Worm (Caenorhabditis elegans) whole organism, early embryonic: Measurements from ENCODE around the gene ZK154.5.

Experiments used
- B0310.2 ChIP-seq: sonication (generic microtip); optimal IDR thresholded peaks from 2 replicates; lab custom pipeline; 2016; ENCODE audit warnings: mild to moderate bottlenecking, missing genetic modification characterization, missing compliant biosample characterization
- F13C5.2 ChIP-seq: sonication (generic microtip); optimal IDR thresholded peaks from 2 replicates; lab custom pipeline; 2017; ENCODE audit warnings: mild to moderate bottlenecking, missing genetic modification characterization, inconsistent platforms, missing compliant biosample characterization
- aly-1 ChIP-seq: sonication (generic microtip); optimal IDR thresholded peaks from 2 replicates; lab custom pipeline; 2016; ENCODE audit warnings: missing genetic modification characterization, missing compliant biosample characterization
- ama-1 ChIP-seq: fragments of 150-350 bp; optimal IDR thresholded peaks from 2 replicates; lab custom pipeline; 2014
- ceh-13 ChIP-seq: fragments of 200-800 bp; sonication (Bioruptor generic); optimal IDR thresholded peaks from 2 replicates; lab custom pipeline; 2018; ENCODE audit warnings: mild to moderate bottlenecking, missing genetic modification characterization, missing compliant biosample characterization
- ceh-36 ChIP-seq: sonication (generic microtip); optimal IDR thresholded peaks from 2 replicates; lab custom pipeline; 2016; ENCODE audit warnings: missing genetic modification characterization, inconsistent platforms, missing compliant biosample characterization
- ets-7 ChIP-seq: sonication (generic microtip); optimal IDR thresholded peaks from 2 replicates; lab custom pipeline; 2016; ENCODE audit warnings: missing genotype, missing genetic modification characterization, missing compliant biosample characterization
- flt-1 ChIP-seq: fragments of 200-800 bp; sonication (Bioruptor generic); IDR thresholded peaks from 2 replicates; pipeline ENCODE4 v1.3.6; 2022; ENCODE audit warnings: missing genetic modification characterization, missing compliant biosample characterization
- hmbx-1 ChIP-seq: sonication (generic microtip); optimal IDR thresholded peaks from 2 replicates; lab custom pipeline; 2016; ENCODE audit warnings: mild to moderate bottlenecking, missing genetic modification characterization, missing compliant biosample characterization
- hmg-4 ChIP-seq: fragments of 200-800 bp; sonication (Bioruptor generic); optimal IDR thresholded peaks from 2 replicates; lab custom pipeline; 2018; ENCODE audit warnings: mild to moderate bottlenecking, missing genetic modification characterization, missing compliant biosample characterization
- hnd-1 ChIP-seq: sonication (generic microtip); optimal IDR thresholded peaks from 2 replicates; lab custom pipeline; 2016; ENCODE audit warnings: missing genetic modification characterization, missing compliant biosample characterization
- pes-1 ChIP-seq: fragments of 200-800 bp; sonication (Bioruptor generic); IDR thresholded peaks from 2 replicates; pipeline ENCODE4 v1.3.6; 2022; ENCODE audit warnings: missing genetic modification reagents, missing genetic modification characterization, missing compliant biosample characterization
- scrt-1 ChIP-seq: fragments of 200-800 bp; sonication (Bioruptor generic); IDR thresholded peaks from 2 replicates; pipeline ENCODE4 v1.3.6; 2022; ENCODE audit warnings: missing genetic modification characterization, missing compliant biosample characterization
- sea-1 ChIP-seq: fragments of 200-800 bp; sonication (Bioruptor generic); conservative IDR thresholded peaks from 2 replicates; pipeline ENCODE4 v1.3.6; 2022; ENCODE audit warnings: missing genetic modification characterization, missing compliant biosample characterization
- tbx-11 ChIP-seq: fragments of 200-800 bp; sonication (Bioruptor generic); IDR thresholded peaks from 2 replicates; pipeline ENCODE4 v1.3.6; 2022; ENCODE audit warnings: missing genetic modification characterization, missing compliant biosample characterization
- tbx-37 ChIP-seq: fragments of 200-800 bp; sonication (Bioruptor generic); conservative IDR thresholded peaks from 2 replicates; pipeline ENCODE4 v1.3.6; 2022; ENCODE audit warnings: missing genetic modification reagents, missing genetic modification characterization, missing compliant biosample characterization
- tra-4 ChIP-seq: sonication (generic microtip); optimal IDR thresholded peaks from 2 replicates; lab custom pipeline; 2017; ENCODE audit warnings: missing genetic modification characterization, missing compliant biosample characterization

ZK154.5 gene

ce11 chrX:7816434-7816974 is 28.8 kb upstream of the ZK154.5 start, which contains the start of the genes sek-1 and R03G5.6:
Gene sek-1, plus strand, starts transcription at chrX:7816734.
Gene R03G5.6, minus strand, starts transcription at chrX:7816924.
- TF ChIP-seq aly-1 (tag; lab: Kevin White, UChicago) (no peak), ets-7 (no peak), hmbx-1 (tag; lab: Kevin White, UChicago) (no peak), pes-1 (no peak), tbx-37 (no peak), sea-1 (GFP tag; lab: Robert Waterston, UW) (no peak), tbx-11 (no peak), ceh-13 (GFP tag; lab: Kevin White, UChicago) (no peak), ceh-36 (tag; lab: Kevin White, UChicago) (no peak), flt-1 (GFP tag; lab: Robert Waterston, UW) (no peak), B0310.2 (tag; lab: Kevin White, UChicago) (no peak), ama-1 (lab: Kevin White, UChicago) (no peak), scrt-1 (no peak), F13C5.2 (tag; lab: Kevin White, UChicago) (no peak), hnd-1 (tag; lab: Kevin White, UChicago) (no peak), tra-4 (tag; lab: Kevin White, UChicago) (no peak)

- no peak for TF ChIP-seq F13C5.2 (tag; lab: Kevin White, UChicago)
- no peak for TF ChIP-seq hmg-4 (GFP tag; lab: Kevin White, UChicago)
- no peak for TF ChIP-seq tbx-37
- no peak for TF ChIP-seq B0310.2 (tag; lab: Kevin White, UChicago)
- TF ChIP-seq sea-1 (GFP tag; lab: Robert Waterston, UW): no peak
- no peak for TF ChIP-seq ceh-13 (GFP tag; lab: Kevin White, UChicago)
- no peak for TF ChIP-seq hmbx-1 (tag; lab: Kevin White, UChicago)
- TF ChIP-seq hnd-1 (tag; lab: Kevin White, UChicago): no peak
- TF ChIP-seq tra-4 (tag; lab: Kevin White, UChicago): no peak
- no peak for TF ChIP-seq ets-7
- no peak for TF ChIP-seq ama-1 (lab: Kevin White, UChicago)
- no peak for TF ChIP-seq aly-1 (tag; lab: Kevin White, UChicago)
- TF ChIP-seq tbx-11: no peak
- no peak for TF ChIP-seq flt-1 (GFP tag; lab: Robert Waterston, UW)
- no peak for TF ChIP-seq ceh-36 (tag; lab: Kevin White, UChicago)
- TF ChIP-seq scrt-1: no peak
- no peak for TF ChIP-seq pes-1
Observed at ce11 chrX:7815230-7815629, 27.5 kb upstream of the ZK154.5 start.

DNA sequence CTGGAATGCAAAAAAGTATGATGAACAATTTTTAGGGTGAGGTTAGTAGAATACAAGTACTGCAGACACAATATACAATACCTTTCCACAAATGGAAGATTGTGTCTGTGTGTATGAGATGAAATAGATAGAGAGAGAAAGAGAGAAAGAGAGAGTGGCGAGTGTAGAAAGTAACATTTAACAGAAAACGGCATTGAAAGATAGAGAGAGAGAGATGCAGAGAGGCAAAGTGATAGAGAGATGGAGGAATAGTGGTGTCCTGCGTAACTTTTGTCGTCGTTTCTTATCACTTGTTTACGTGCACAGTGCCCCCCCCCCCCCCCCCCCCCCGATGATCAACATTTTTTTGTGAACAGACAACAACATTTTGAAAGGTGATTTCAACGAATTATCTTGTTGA is 27.0 kb upstream of the ZK154.5 start:
- TF ChIP-seq tbx-11 (no peak), hmg-4 (GFP tag; lab: Kevin White, UChicago) (no peak), tbx-37 (no peak)

ce11 chrX:7810991-7811390 is 23.3 kb upstream of the ZK154.5 start:
- no peak for TF ChIP-seq B0310.2 (tag; lab: Kevin White, UChicago)
- TF ChIP-seq aly-1 (tag; lab: Kevin White, UChicago): no peak
- TF ChIP-seq tbx-11: no peak
- TF ChIP-seq ceh-13 (GFP tag; lab: Kevin White, UChicago): no peak
- TF ChIP-seq F13C5.2 (tag; lab: Kevin White, UChicago): no peak
- no peak for TF ChIP-seq hnd-1 (tag; lab: Kevin White, UChicago)
- TF ChIP-seq hmbx-1 (tag; lab: Kevin White, UChicago): no peak
- TF ChIP-seq ets-7: no peak
- TF ChIP-seq pes-1: no peak
- TF ChIP-seq tra-4 (tag; lab: Kevin White, UChicago): no peak
- TF ChIP-seq tbx-37: no peak

- TF ChIP-seq hnd-1 (tag; lab: Kevin White, UChicago): no peak
- TF ChIP-seq tbx-11: no peak
- TF ChIP-seq hmbx-1 (tag; lab: Kevin White, UChicago): no peak
- no peak for TF ChIP-seq aly-1 (tag; lab: Kevin White, UChicago)
- TF ChIP-seq ceh-36 (tag; lab: Kevin White, UChicago): no peak
- TF ChIP-seq scrt-1: no peak
- no peak for TF ChIP-seq hmg-4 (GFP tag; lab: Kevin White, UChicago)
- TF ChIP-seq ets-7: no peak
- TF ChIP-seq ceh-13 (GFP tag; lab: Kevin White, UChicago): no peak
- TF ChIP-seq F13C5.2 (tag; lab: Kevin White, UChicago): peak; percentile 70
- no peak for TF ChIP-seq B0310.2 (tag; lab: Kevin White, UChicago)
- TF ChIP-seq sea-1 (GFP tag; lab: Robert Waterston, UW): 0 out of 2 replicates have a peak, but pooled peaks have one; percentile 28
Observed at ce11 chrX:7809352-7810196, 21.8 kb upstream of the ZK154.5 start.

DNA sequence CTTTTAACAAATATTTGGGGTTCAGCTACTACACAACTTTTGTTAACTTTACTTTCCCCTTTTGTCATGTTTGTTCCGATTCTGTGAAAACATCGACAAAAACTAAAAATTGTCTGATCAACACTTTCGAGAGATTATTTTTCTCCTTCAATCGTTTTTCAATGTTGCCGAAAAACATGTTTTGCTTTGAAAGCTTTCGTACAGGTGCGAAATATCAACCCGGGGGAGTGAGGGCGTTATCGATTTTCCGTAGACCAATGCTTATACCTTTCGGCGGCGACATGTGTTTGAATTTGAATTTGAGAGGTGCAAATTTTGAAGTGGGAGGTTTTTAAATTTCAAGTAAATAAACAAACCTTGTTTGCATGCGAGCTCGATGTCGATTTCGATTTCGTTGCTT is 20.7 kb upstream of the ZK154.5 start:
- no peak for TF ChIP-seq pes-1
- TF ChIP-seq ama-1 (lab: Kevin White, UChicago): no peak
- TF ChIP-seq ceh-13 (GFP tag; lab: Kevin White, UChicago): no peak
- no peak for TF ChIP-seq hmg-4 (GFP tag; lab: Kevin White, UChicago)
- no peak for TF ChIP-seq tra-4 (tag; lab: Kevin White, UChicago)

DNA sequence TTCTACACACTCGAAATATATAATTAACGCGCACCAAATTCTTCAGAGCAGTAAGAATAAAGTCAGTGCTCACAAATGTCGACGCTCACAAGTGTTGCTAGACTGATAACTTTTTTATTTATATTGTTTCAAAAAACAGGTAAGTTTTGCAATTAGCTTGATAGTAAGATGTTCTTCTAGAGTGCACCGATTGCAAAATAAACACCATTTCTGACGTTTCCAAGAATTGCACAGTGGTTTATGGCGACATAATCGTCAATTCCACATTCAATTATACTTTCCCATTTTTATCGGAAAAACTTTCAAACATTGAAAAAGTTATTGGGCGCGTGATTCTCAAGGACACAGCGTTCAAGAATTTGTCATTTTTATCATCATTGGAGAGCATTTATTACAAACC is 12.6 kb upstream of the ZK154.5 start:
- TF ChIP-seq pes-1: no peak
